Fruit fly (Drosophila melanogaster): ENCODE results near the gene sba.

The sba gene

dm6 chr3R:23890886-23891285 is 31.9 kb downstream of the sba start, which contains the start of gene TfIIA-S (continued):
- TF ChIP-seq disco-r (GFP tag; optimal IDR thresholded peaks at IDR 0.05) (peak; percentile 60), ind (GFP tag; optimal IDR thresholded peaks at IDR 0.05) (peak; percentile 79), eyg (GFP tag; optimal IDR thresholded peaks at IDR 0.05) (peak; percentile 77), Hmr (GFP tag; optimal IDR thresholded peaks at IDR 0.05) (peak; percentile 91), dati (GFP tag; IDR thresholded peaks at IDR 0.05) (no peak), CG13296 (GFP tag; optimal IDR thresholded peaks at IDR 0.05) (no peak), slbo (GFP tag; IDR thresholded peaks at IDR 0.05) (no peak), Optix (GFP tag; IDR thresholded peaks at IDR 0.05) (no peak), sim (GFP tag; IDR thresholded peaks at IDR 0.05) (no peak), Doc3 (GFP tag; IDR thresholded peaks at IDR 0.05; ENCODE audit: partially characterized antibody) (no peak), CG4404 (GFP tag; IDR thresholded peaks at IDR 0.05) (no peak), prd (optimal IDR thresholded peaks at IDR 0.05) (no peak), prd (GFP tag; IDR thresholded peaks at IDR 0.05) (no peak), Antp (GFP tag; optimal IDR thresholded peaks at IDR 0.05) (peak; percentile 86), Nf-YC (tag; optimal IDR thresholded peaks at IDR 0.05) (peak; percentile 56), gem (tag; optimal IDR thresholded peaks at IDR 0.05) (no peak), Mad (GFP tag; optimal IDR thresholded peaks at IDR 0.05) (peak; percentile 80), maf-S (GFP tag; optimal IDR thresholded peaks at IDR 0.05) (peak; percentile 78), jumu (GFP tag; optimal IDR thresholded peaks at IDR 0.05) (peak; percentile 86), sens (GFP tag) (peak; percentile 90), da (GFP tag; optimal IDR thresholded peaks at IDR 0.05) (peak; percentile 10), CG17612 (GFP tag; IDR thresholded peaks at IDR 0.05) (no peak), NC2β (GFP tag; optimal IDR thresholded peaks at IDR 0.05) (peak; percentile 75), Kr (GFP tag; optimal IDR thresholded peaks at IDR 0.05) (no peak), CG1024 (GFP tag; IDR thresholded peaks at IDR 0.05) (no peak), CG3838 (GFP tag; optimal IDR thresholded peaks at IDR 0.05) (no peak), CG2199 (GFP tag; IDR thresholded peaks at IDR 0.05) (no peak), Deaf1 (tag; optimal IDR thresholded peaks at IDR 0.05) (no peak), Pdp1 (GFP tag; optimal IDR thresholded peaks at IDR 0.05) (peak; percentile 79 to 83), HLH3B (GFP tag; IDR thresholded peaks at IDR 0.05) (no peak), CG7928 (GFP tag; optimal IDR thresholded peaks at IDR 0.05) (peak; percentile 54), CG13624 (GFP tag; optimal IDR thresholded peaks at IDR 0.05) (peak; percentile 92), CTCF (GFP tag; optimal IDR thresholded peaks at IDR 0.05) (peak; percentile 97), Camta (GFP tag; optimal IDR thresholded peaks at IDR 0.05) (peak; percentile 72), CrebB (tag; optimal IDR thresholded peaks at IDR 0.05) (peak; percentile 41), CG30431 (GFP tag; optimal IDR thresholded peaks at IDR 0.05) (peak; percentile 32), sc (optimal IDR thresholded peaks at IDR 0.05) (no peak), sc (GFP tag; optimal IDR thresholded peaks at IDR 0.05) (no peak), unpg (GFP tag; optimal IDR thresholded peaks at IDR 0.05) (no peak), CG30403 (GFP tag; optimal IDR thresholded peaks at IDR 0.05) (peak; percentile 80), dysf (GFP tag; IDR thresholded peaks at IDR 0.05) (no peak), CG14014 (GFP tag; IDR thresholded peaks at IDR 0.05) (no peak), hb (GFP tag; IDR thresholded peaks at IDR 0.05; ENCODE audit: partially characterized antibody) (no peak), Mes4 (GFP tag; optimal IDR thresholded peaks at IDR 0.05) (peak; percentile 65), E2f1 (GFP tag; IDR thresholded peaks at IDR 0.05) (no peak), CG31224 (GFP tag; IDR thresholded peaks at IDR 0.05) (no peak), so (GFP tag; IDR thresholded peaks at IDR 0.05) (no peak), CG4707 (GFP tag; optimal IDR thresholded peaks at IDR 0.05) (peak; percentile 4), CG11093 (GFP tag; IDR thresholded peaks at IDR 0.05) (peak; percentile 49; the same call in 1 of the 3 replicates), cas (GFP tag; IDR thresholded peaks at IDR 0.05) (no peak), CG1602 (GFP tag; optimal IDR thresholded peaks at IDR 0.05) (peak; percentile 76), CG10321 (GFP tag; IDR thresholded peaks at IDR 0.05) (no peak), CG12659 (GFP tag; optimal IDR thresholded peaks at IDR 0.05) (peak; percentile 94), ro (GFP tag; IDR thresholded peaks at IDR 0.05) (no peak), Mrtf (GFP tag; IDR thresholded peaks at IDR 0.05) (no peak)

Data from whole organism, embryonic.